Worm (Caenorhabditis elegans): ENCODE measurements around the gene nduf-11.

The nduf-11 gene

DNA sequence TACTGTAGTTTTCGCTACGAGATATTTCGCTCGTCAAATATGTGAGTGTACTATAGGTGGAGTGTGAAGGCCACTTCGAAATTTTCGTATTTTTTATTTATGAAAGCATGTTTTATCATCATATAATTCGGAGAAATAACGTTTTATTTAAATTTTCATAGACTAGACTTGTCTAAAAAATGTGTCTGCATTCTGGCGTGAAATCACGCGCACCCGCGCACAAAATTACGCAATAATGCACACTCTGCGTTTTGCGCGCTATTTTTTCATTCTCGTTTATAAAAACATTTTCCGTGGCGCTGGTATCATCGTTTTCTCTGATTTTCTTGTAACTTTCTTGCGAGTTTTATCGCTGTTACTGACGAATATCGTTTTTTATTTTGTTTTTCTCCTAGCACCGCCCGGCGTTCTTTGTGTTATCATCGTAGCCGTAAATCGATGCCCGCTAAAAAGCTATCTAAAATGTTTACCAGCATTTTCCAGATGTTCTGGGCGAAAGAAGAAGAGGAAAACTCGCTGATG, 48.1 kb downstream of the nduf-11 start, which contains the start of gene saps-1:
Gene saps-1 (plus strand): TSS at position 472 of the 522 bp plus-strand sequence.
- TF ChIP-seq hlh-13 (GFP tag; optimal IDR thresholded peaks at IDR 0.05), result no peak
- TF ChIP-seq unc-42 (tag; optimal IDR thresholded peaks at IDR 0.05), result no peak
- no peak for TF ChIP-seq unc-55 (GFP tag; optimal IDR thresholded peaks at IDR 0.05)
- no peak for TF ChIP-seq ets-4 (tag; optimal IDR thresholded peaks at IDR 0.05)
- TF ChIP-seq lin-11 (tag; optimal IDR thresholded peaks at IDR 0.05), result no peak
- TF ChIP-seq sdc-2 (tag; optimal IDR thresholded peaks at IDR 0.05), result no peak
- TF ChIP-seq ahr-1 (tag; optimal IDR thresholded peaks at IDR 0.05), result no peak
- no peak for TF ChIP-seq T23F11.4 (GFP tag; optimal IDR thresholded peaks at IDR 0.05)
- TF ChIP-seq unc-86 (tag; optimal IDR thresholded peaks at IDR 0.05), result no peak
- TF ChIP-seq elt-2 (tag; optimal IDR thresholded peaks at IDR 0.05), result no peak
- no peak for TF ChIP-seq hlh-6 (tag; optimal IDR thresholded peaks at IDR 0.05)
- no peak for TF ChIP-seq lim-6 (tag; optimal IDR thresholded peaks at IDR 0.05)
- no peak for TF ChIP-seq fax-1 (tag; optimal IDR thresholded peaks at IDR 0.05)
- no peak for TF ChIP-seq dmd-4 (tag; optimal IDR thresholded peaks at IDR 0.05; ENCODE audit: borderline replicate concordance)

Data from whole organism, late embryonic.